Worm (Caenorhabditis elegans): Measurements from ENCODE around the gene C18H2.5.

C18H2.5 gene

DNA sequence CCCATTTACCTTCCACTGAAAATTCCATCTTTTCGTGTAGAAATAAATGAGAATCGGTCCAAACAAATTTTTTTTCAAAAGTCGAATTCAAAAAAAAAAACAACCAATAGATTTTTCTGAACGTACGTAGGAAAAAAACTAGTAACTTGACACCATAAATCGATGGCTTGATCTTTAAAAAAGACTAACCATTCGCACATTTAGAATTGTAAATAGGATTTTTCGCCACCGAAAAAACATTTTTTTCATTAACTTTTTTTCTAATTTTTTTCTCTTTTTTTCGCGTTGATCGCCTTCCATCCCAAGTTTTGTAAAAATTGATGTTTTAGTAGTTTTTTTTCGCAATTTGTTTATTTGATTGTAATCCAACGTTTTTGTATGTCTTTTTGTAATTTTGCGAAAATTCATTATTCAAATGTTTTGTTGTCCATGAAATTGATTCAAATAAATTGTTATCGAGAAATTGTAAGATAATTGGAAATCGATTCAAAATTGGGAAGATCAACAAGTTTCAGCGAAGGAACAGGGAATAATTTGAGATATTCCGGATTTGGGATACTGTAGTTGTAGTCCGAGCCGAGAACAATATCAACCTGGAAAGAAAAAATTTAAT lies 43.6 kb upstream of the C18H2.5 start (continued):
- TF ChIP-seq F57A8.1 (GFP tag; optimal IDR thresholded peaks at IDR 0.05) (no peak), ets-4 (GFP tag; optimal IDR thresholded peaks at IDR 0.05) (no peak), cebp-1 (GFP tag; IDR thresholded peaks at IDR 0.05) (no peak), cebp-1 (tag; optimal IDR thresholded peaks at IDR 0.05) (peak; percentile 14), egrh-3 (GFP tag; IDR thresholded peaks at IDR 0.05) (no peak)

DNA sequence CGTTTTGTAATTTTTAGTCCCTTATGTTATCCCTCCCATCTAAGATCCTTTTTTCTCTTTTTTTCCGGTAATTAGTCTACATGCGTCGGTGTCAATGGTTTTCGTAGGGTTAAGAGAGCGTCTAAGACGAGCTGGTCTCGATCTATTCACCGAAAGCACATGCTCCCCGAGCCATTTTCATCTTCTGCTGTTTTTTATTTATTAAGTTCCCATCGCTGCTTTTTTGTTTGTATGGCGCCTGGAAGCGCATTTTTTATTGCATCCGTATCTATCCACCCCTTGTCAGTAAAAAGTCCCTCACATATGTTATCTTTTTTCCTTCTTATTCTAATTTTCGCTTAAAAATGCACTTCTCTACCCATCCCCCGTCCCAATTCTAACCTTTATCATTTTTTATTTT lies 42.6 kb upstream of the C18H2.5 start:
- no peak for TF ChIP-seq lsy-27 (tag; optimal IDR thresholded peaks at IDR 0.05; ENCODE audit: borderline replicate concordance, insufficient read depth)
- no peak for TF ChIP-seq tbp1 (GFP tag; optimal IDR thresholded peaks at IDR 0.05)
- TF ChIP-seq ama-1 (optimal IDR thresholded peaks at IDR 0.05) = no peak
- no peak for TF ChIP-seq ama-1 (GFP tag; optimal IDR thresholded peaks at IDR 0.05)
- peak; percentile 55; the same call in 1 of the 2 replicates for TF ChIP-seq cebp-2 (GFP tag; IDR thresholded peaks at IDR 0.05)
- no peak for TF ChIP-seq lin-40 (tag; optimal IDR thresholded peaks at IDR 0.05)
- TF ChIP-seq dox-1 (GFP tag; IDR thresholded peaks at IDR 0.05) = peak; percentile 71; the same call in 1 of the 2 replicates
- TF ChIP-seq ets-4 (GFP tag; optimal IDR thresholded peaks at IDR 0.05) = no peak
- TF ChIP-seq F39B2.1 (GFP tag; IDR thresholded peaks at IDR 0.05) = no peak
- peak in 1 of 3 experiments; percentile 65 for TF ChIP-seq lin-35 (GFP tag; optimal IDR thresholded peaks at IDR 0.05)
- TF ChIP-seq C06A6.2 (GFP tag; conservative IDR thresholded peaks at IDR 0.05) = peak; percentile 36; the same call in 1 of the 2 replicates
- TF ChIP-seq fkh-3 (tag; optimal IDR thresholded peaks at IDR 0.05) = no peak
- TF ChIP-seq nhr-90 (tag; optimal IDR thresholded peaks at IDR 0.05) = no peak
- no peak for TF ChIP-seq cebp-1 (GFP tag; IDR thresholded peaks at IDR 0.05)
- peak; percentile 21 for TF ChIP-seq cebp-1 (tag; optimal IDR thresholded peaks at IDR 0.05)
- TF ChIP-seq mcd-1 (GFP tag; IDR thresholded peaks at IDR 0.05) = peak; percentile 25; the same call in 1 of the 2 replicates
- TF ChIP-seq ztf-25 (GFP tag; IDR thresholded peaks at IDR 0.05) = 0 out of 2 replicates have a peak, but pooled peaks have one; percentile 8
- 0 out of 2 replicates have a peak, but pooled peaks have one; percentile 45 for TF ChIP-seq nfyb-1 (GFP tag; IDR thresholded peaks at IDR 0.05)
- TF ChIP-seq rec-8 (tag; optimal IDR thresholded peaks at IDR 0.05) = no peak
- TF ChIP-seq F57A8.1 (GFP tag; optimal IDR thresholded peaks at IDR 0.05) = no peak
- TF ChIP-seq snpc-3.4 (tag; optimal IDR thresholded peaks at IDR 0.05) = peak; percentile 37
- TF ChIP-seq ceh-58 (GFP tag; IDR thresholded peaks at IDR 0.05) = 0 out of 2 replicates have a peak, but pooled peaks have one; percentile 45
- TF ChIP-seq athp-1 (tag; optimal IDR thresholded peaks at IDR 0.05) = peak; percentile 66
- TF ChIP-seq atf-7 (tag; optimal IDR thresholded peaks at IDR 0.05) = no peak
- TF ChIP-seq hsf-1 (GFP tag; IDR thresholded peaks at IDR 0.05) = 0 out of 2 replicates have a peak, but pooled peaks have one; percentile 27
- no peak for TF ChIP-seq F55B11.4 (tag; optimal IDR thresholded peaks at IDR 0.05; ENCODE audit: borderline replicate concordance, insufficient read depth)
- TF ChIP-seq hlh-12 (tag; optimal IDR thresholded peaks at IDR 0.05) = no peak
- TF ChIP-seq F52B5.7 (tag; optimal IDR thresholded peaks at IDR 0.05) = no peak
- peak; percentile 12; the same call in 1 of the 2 replicates for TF ChIP-seq K11D2.4 (GFP tag; IDR thresholded peaks at IDR 0.05)
- 0 out of 2 replicates have a peak, but pooled peaks have one; percentile 21 for TF ChIP-seq Y95B8A.8 (GFP tag; IDR thresholded peaks at IDR 0.05)
- 0 out of 2 replicates have a peak, but pooled peaks have one; percentile 15 for TF ChIP-seq pbrm-1 (GFP tag; IDR thresholded peaks at IDR 0.05)
- TF ChIP-seq lin-26 (GFP tag; IDR thresholded peaks at IDR 0.05) = 0 out of 2 replicates have a peak, but pooled peaks have one; percentile 61
- TF ChIP-seq sptf-2 (GFP tag; optimal IDR thresholded peaks at IDR 0.05) = no peak
- peak in 1 of 2 experiments; percentile 12 for TF ChIP-seq let-607 (tag; optimal IDR thresholded peaks at IDR 0.05)

DNA sequence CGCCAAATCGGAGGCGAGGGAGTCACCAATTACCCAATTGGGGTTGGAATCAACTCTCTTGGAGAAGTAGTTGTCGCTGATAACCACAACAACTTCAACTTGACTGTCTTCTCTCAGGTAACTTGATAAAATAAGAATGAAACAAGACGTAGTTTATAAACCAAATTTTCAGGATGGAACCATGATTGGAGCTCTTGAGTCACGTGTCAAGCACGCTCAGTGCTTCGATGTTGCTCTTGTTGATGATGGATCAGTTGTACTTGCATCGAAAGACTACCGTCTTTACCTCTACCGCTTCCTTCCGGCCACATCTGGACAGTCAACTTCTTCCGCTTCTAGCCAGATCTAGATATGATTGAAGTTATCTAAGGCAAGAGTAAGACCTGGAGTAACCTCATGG lies 41.8 kb upstream of the C18H2.5 start:
- TF ChIP-seq madf-6 (GFP tag; IDR thresholded peaks at IDR 0.05) = peak; percentile 16; the same call in 1 of the 2 replicates
- no peak for TF ChIP-seq hmg-1.2 (GFP tag; IDR thresholded peaks at IDR 0.05)
